Worm (Caenorhabditis elegans) whole organism, L4 larva: ENCODE results near the gene erg-28.

Experiments used
- F26F4.8 ChIP-seq: fragments of 200-800 bp; sonication (Bioruptor generic); conservative IDR thresholded peaks from 2 replicates; pipeline ENCODE4 v1.3.6; 2022; ENCODE audit warnings: missing genetic modification characterization, missing compliant biosample characterization
- R02D3.7 ChIP-seq: fragments of 150-350 bp; sonication (generic microtip); optimal IDR thresholded peaks from 3 replicates; lab custom pipeline; 2014; ENCODE audit warnings: missing biosample characterization, missing genetic modification characterization
- T20F7.1 ChIP-seq: fragments of 200-800 bp; sonication (Bioruptor generic); optimal IDR thresholded peaks from 2 replicates; lab custom pipeline; 2018; ENCODE audit warnings: mild to moderate bottlenecking, missing genetic modification characterization, missing compliant biosample characterization
- Y5F2A.4 ChIP-seq: fragments of 200-800 bp; sonication (Bioruptor generic); optimal IDR thresholded peaks from 2 replicates; lab custom pipeline; 2018; ENCODE audit warnings: mild to moderate bottlenecking, missing genetic modification characterization, missing compliant biosample characterization
- Y75B8A.6 ChIP-seq: fragments of 200-800 bp; sonication (Bioruptor generic); IDR thresholded peaks from 2 replicates; pipeline ENCODE4 v1.3.6; 2022; ENCODE audit warnings: missing genetic modification reagents, missing genetic modification characterization, missing compliant biosample characterization
- ZK546.5 ChIP-seq, 2 experiments: sonication (generic microtip); optimal IDR thresholded peaks; 2 replicates each; lab custom pipeline; 2017; ENCODE audit warnings: missing biosample characterization in 2 of 2, missing genetic modification characterization in 2 of 2
- arid-1 ChIP-seq: fragments of 200-800 bp; sonication (Bioruptor generic); conservative IDR thresholded peaks from 2 replicates; pipeline ENCODE4 v1.3.6; 2022; ENCODE audit warnings: missing genetic modification reagents, missing genetic modification characterization, missing compliant biosample characterization
- ceh-28 ChIP-seq: fragments of 150-350 bp; optimal IDR thresholded peaks from 2 replicates; lab custom pipeline; 2014; ENCODE audit warnings: missing biosample characterization, missing genetic modification reagents, missing genetic modification characterization
- ceh-32 ChIP-seq: sonication (generic microtip); optimal IDR thresholded peaks from 2 replicates; lab custom pipeline; 2016; ENCODE audit warnings: mild to moderate bottlenecking, missing genetic modification characterization, missing compliant biosample characterization; ENCODE audit not compliant: poor library complexity
- ceh-82 ChIP-seq: sonication (generic microtip); optimal IDR thresholded peaks from 2 replicates; lab custom pipeline; 2017; ENCODE audit warnings: missing biosample characterization, missing genetic modification characterization
- ces-1 ChIP-seq: fragments of 150-350 bp; sonication (generic microtip); optimal IDR thresholded peaks from 4 replicates; lab custom pipeline; 2014; ENCODE audit warnings: missing biosample characterization, missing genetic modification reagents, missing genetic modification characterization
- cey-2 ChIP-seq: sonication (generic microtip); optimal IDR thresholded peaks from 3 replicates; lab custom pipeline; 2017; ENCODE audit warnings: missing genetic modification characterization, mild to moderate bottlenecking, missing compliant biosample characterization, antibody characterized with exemption, borderline replicate concordance; ENCODE audit not compliant: insufficient read depth
- ctbp-1 ChIP-seq: fragments of 200-800 bp; sonication (Bioruptor generic); IDR thresholded peaks from 2 replicates; pipeline ENCODE4 v1.3.6; 2022; ENCODE audit warnings: missing genetic modification reagents, missing genetic modification characterization, missing compliant biosample characterization
- daf-16 ChIP-seq, 3 experiments: sonication (generic microtip); optimal IDR thresholded peaks; 2 replicates each; lab custom pipeline; 2016 to 2017; ENCODE audit warnings: missing genetic modification characterization in 3 of 3, missing genetic modification reagents in 3 of 3, mild to moderate bottlenecking in 2 of 3, missing compliant biosample characterization in 2 of 3, missing biosample characterization in 1 of 3, moderate library complexity in 1 of 3
- daf-19 ChIP-seq: fragments of 200-800 bp; sonication (Bioruptor generic); conservative IDR thresholded peaks from 2 replicates; pipeline ENCODE4 v1.3.6; 2022; ENCODE audit warnings: missing genetic modification characterization, missing compliant biosample characterization
- daf-8 ChIP-seq: fragments of 200-800 bp; sonication (Bioruptor generic); IDR thresholded peaks from 2 replicates; pipeline ENCODE4 v1.3.6; 2022; ENCODE audit warnings: missing genetic modification characterization, missing compliant biosample characterization
- dve-1 ChIP-seq: sonication (generic microtip); optimal IDR thresholded peaks from 2 replicates; lab custom pipeline; 2017; ENCODE audit warnings: antibody characterized with exemption, mild to moderate bottlenecking, missing genetic modification characterization, missing compliant biosample characterization; ENCODE audit not compliant: insufficient read depth
- egl-43 ChIP-seq: fragments of 200-800 bp; sonication (Bioruptor generic); IDR thresholded peaks from 2 replicates; pipeline ENCODE4 v1.3.6; 2022; ENCODE audit warnings: missing genetic modification reagents, missing genetic modification characterization, missing compliant biosample characterization
- hif-1 ChIP-seq, 2 experiments: sonication (generic microtip); optimal IDR thresholded peaks; 2 replicates each; lab custom pipeline; 2016 to 2017; ENCODE audit warnings: missing compliant biosample characterization in 2 of 2, missing genetic modification characterization in 2 of 2, missing genetic modification reagents in 2 of 2, missing genotype in 2 of 2, mild to moderate bottlenecking in 1 of 2
- hlh-11 ChIP-seq: fragments of 200-800 bp; sonication (Bioruptor generic); optimal IDR thresholded peaks from 2 replicates; lab custom pipeline; 2018; ENCODE audit warnings: mild to moderate bottlenecking, missing genetic modification characterization, missing compliant biosample characterization
- hlh-30 ChIP-seq: sonication (generic microtip); optimal IDR thresholded peaks from 2 replicates; lab custom pipeline; 2017; ENCODE audit warnings: antibody characterized with exemption, mild to moderate bottlenecking, missing genetic modification characterization, missing compliant biosample characterization; ENCODE audit not compliant: insufficient read depth
- jun-1 ChIP-seq: fragments of 150-350 bp; optimal IDR thresholded peaks from 2 replicates; lab custom pipeline; 2014; ENCODE audit warnings: missing biosample characterization, missing genetic modification reagents, missing genetic modification characterization
- lin-13 ChIP-seq: fragments of 150-350 bp; optimal IDR thresholded peaks from 2 replicates; lab custom pipeline; 2014; ENCODE audit warnings: missing biosample characterization, missing genetic modification reagents, missing genetic modification characterization
- lin-15B ChIP-seq: fragments of 150-350 bp; sonication (generic microtip); optimal IDR thresholded peaks from 3 replicates; lab custom pipeline; 2014; ENCODE audit warnings: missing biosample characterization, missing genetic modification characterization
- lin-38 ChIP-seq: fragments of 200-800 bp; sonication (Bioruptor generic); IDR thresholded peaks from 2 replicates; pipeline ENCODE4 v1.3.6; 2022; ENCODE audit warnings: missing genetic modification reagents, missing genetic modification characterization, missing compliant biosample characterization
- lsy-2 ChIP-seq, 2 experiments: fragments of 150-350 bp in 1 of 2; sonication (generic microtip) in 1 of 2; optimal IDR thresholded peaks; 2 replicates each; lab custom pipeline; 2014 to 2017; ENCODE audit warnings: missing biosample characterization in 2 of 2, missing genetic modification characterization in 2 of 2
- mdl-1 ChIP-seq, 2 experiments: fragments of 150-350 bp in 1 of 2; sonication (generic microtip) in 1 of 2; optimal IDR thresholded peaks; 2 replicates each; lab custom pipeline; 2014 to 2017; ENCODE audit warnings: missing biosample characterization in 2 of 2, missing genetic modification characterization in 2 of 2
- mes-2 ChIP-seq: sonication (generic microtip); optimal IDR thresholded peaks from 2 replicates; lab custom pipeline; 2016; ENCODE audit warnings: missing genotype, mild to moderate bottlenecking, missing genetic modification characterization, missing compliant biosample characterization; ENCODE audit not compliant: poor library complexity, severe bottlenecking
- mxl-2 ChIP-seq: fragments of 200-800 bp; sonication (Bioruptor generic); conservative IDR thresholded peaks from 2 replicates; pipeline ENCODE4 v1.3.6; 2022; ENCODE audit warnings: missing genetic modification reagents, missing genetic modification characterization, missing compliant biosample characterization
- mxl-3 ChIP-seq: fragments of 200-800 bp; sonication (Bioruptor generic); optimal IDR thresholded peaks from 2 replicates; lab custom pipeline; 2018; ENCODE audit warnings: mild to moderate bottlenecking, missing genetic modification characterization, missing compliant biosample characterization
- nhr-10 ChIP-seq: fragments of 150-350 bp; optimal IDR thresholded peaks from 2 replicates; lab custom pipeline; 2014; ENCODE audit warnings: missing biosample characterization, missing genetic modification characterization
- nhr-111 ChIP-seq: fragments of 200-800 bp; sonication (Bioruptor generic); optimal IDR thresholded peaks from 2 replicates; lab custom pipeline; 2018; ENCODE audit warnings: mild to moderate bottlenecking, missing genetic modification characterization, missing compliant biosample characterization
- nhr-237 ChIP-seq: sonication (generic microtip); optimal IDR thresholded peaks from 2 replicates; lab custom pipeline; 2017; ENCODE audit warnings: missing biosample characterization, missing genetic modification characterization
- nhr-25 ChIP-seq: sonication (generic microtip); optimal IDR thresholded peaks from 2 replicates; lab custom pipeline; 2017; ENCODE audit warnings: missing genetic modification characterization, mild to moderate bottlenecking, missing compliant biosample characterization, antibody characterized with exemption, moderate library complexity, borderline replicate concordance; ENCODE audit not compliant: insufficient read depth
- nhr-76 ChIP-seq: fragments of 150-350 bp; optimal IDR thresholded peaks from 2 replicates; lab custom pipeline; 2014; ENCODE audit warnings: missing biosample characterization, missing genetic modification characterization
- php-3 ChIP-seq: fragments of 200-800 bp; sonication (Bioruptor generic); IDR thresholded peaks from 2 replicates; pipeline ENCODE4 v1.3.6; 2022; ENCODE audit warnings: missing genetic modification reagents, missing genetic modification characterization, missing compliant biosample characterization
- saeg-2 ChIP-seq: fragments of 200-800 bp; sonication (Bioruptor generic); IDR thresholded peaks from 2 replicates; pipeline ENCODE4 v1.3.6; 2022; ENCODE audit warnings: missing genetic modification reagents, missing genetic modification characterization, missing compliant biosample characterization
- snpc-1.2 ChIP-seq: fragments of 200-800 bp; sonication (Bioruptor generic); IDR thresholded peaks from 2 replicates; pipeline ENCODE4 v1.3.6; 2022; ENCODE audit warnings: missing genetic modification reagents, missing genetic modification characterization, missing compliant biosample characterization
- spr-1 ChIP-seq: sonication (generic microtip); optimal IDR thresholded peaks from 2 replicates; lab custom pipeline; 2016; ENCODE audit warnings: mild to moderate bottlenecking, missing genetic modification characterization, missing compliant biosample characterization
- ztf-11 ChIP-seq: fragments of 150-350 bp; optimal IDR thresholded peaks from 2 replicates; lab custom pipeline; 2014; ENCODE audit warnings: missing biosample characterization, missing genetic modification characterization
- ztf-7 ChIP-seq: fragments of 150-350 bp; optimal IDR thresholded peaks from 2 replicates; lab custom pipeline; 2014; ENCODE audit warnings: missing biosample characterization, missing genetic modification characterization

Gene erg-28

ce11 chrV:12596795-12597194 lies 10.4 kb upstream of the erg-28 start (continued):
- TF ChIP-seq cey-2 (tag; lab: Kevin White, UChicago) (no peak), F26F4.8 (GFP tag; lab: Robert Waterston, UW) (no peak), daf-8 (GFP tag; lab: Robert Waterston, UW) (no peak), Y5F2A.4 (GFP tag; lab: Kevin White, UChicago) (peak; percentile 7), mxl-2 (GFP tag; lab: Robert Waterston, UW) (no peak), mdl-1 (tag; optimal IDR thresholded peaks at IDR 0.05; lab: Kevin White, UChicago) (peak in 1 of 2 experiments; percentile 24), ceh-82 (tag; lab: Kevin White, UChicago) (no peak), lin-38 (GFP tag; lab: Robert Waterston, UW) (peak; percentile 65), ztf-11 (tag; lab: Kevin White, UChicago) (no peak), spr-1 (peak; percentile 61), Y75B8A.6 (GFP tag; lab: Robert Waterston, UW) (peak; percentile 60; the same call in 1 of the 2 replicates)

- peak; percentile 40 for TF ChIP-seq mes-2 (tag; lab: Kevin White, UChicago)
- TF ChIP-seq ztf-7 (tag; lab: Kevin White, UChicago): no peak
- peak in 1 of 2 experiments; percentile 32 for TF ChIP-seq lsy-2 (tag; optimal IDR thresholded peaks at IDR 0.05; lab: Kevin White, UChicago)
- no peak for TF ChIP-seq snpc-1.2 (GFP tag; lab: Robert Waterston, UW)
- no peak for TF ChIP-seq egl-43 (GFP tag; lab: Robert Waterston, UW)
Measured at ce11 chrV:12599110-12599509, 8.1 kb upstream of the erg-28 start, which contains the start of the genes C14C10.10 and ril-2. C14C10.10 (minus strand) TSS chrV:12599128. ril-2 (minus strand) TSS chrV:12599157.

ce11 chrV:12599510-12600242 lies 7.5 kb upstream of the erg-28 start, which contains the start of gene C14C10.5:
C14C10.5 (plus strand) TSS chrV:12600192.
- TF ChIP-seq daf-19 (GFP tag; lab: Robert Waterston, UW) (0 out of 2 replicates have a peak, but pooled peaks have one; percentile 24), ctbp-1 (no peak), R02D3.7 (no peak), daf-16 (GFP tag; optimal IDR thresholded peaks at IDR 0.05; lab: Kevin White, UChicago) (no peak), daf-16 (tag; optimal IDR thresholded peaks at IDR 0.05; lab: Kevin White, UChicago) (peak; percentile 79), ces-1 (no peak), nhr-237 (tag; lab: Kevin White, UChicago) (no peak), dve-1 (peak; percentile 48), cey-2 (tag; lab: Kevin White, UChicago) (no peak), hlh-11 (tag; lab: Kevin White, UChicago) (peak; percentile 38), ceh-32 (tag; lab: Kevin White, UChicago) (no peak), nhr-25 (tag; lab: Kevin White, UChicago) (no peak), daf-8 (GFP tag; lab: Robert Waterston, UW) (no peak), mes-2 (tag; lab: Kevin White, UChicago) (peak; percentile 27), mdl-1 (tag; optimal IDR thresholded peaks at IDR 0.05; lab: Kevin White, UChicago) (peak in 1 of 2 experiments; percentile 33), hif-1 (tag; optimal IDR thresholded peaks at IDR 0.05; lab: Kevin White, UChicago) (no peak), saeg-2 (no peak), hlh-30 (tag; lab: Kevin White, UChicago) (no peak), T20F7.1 (GFP tag; lab: Kevin White, UChicago) (peak; percentile 41), arid-1 (GFP tag; lab: Robert Waterston, UW) (no peak), lin-13 (GFP tag; lab: Kevin White, UChicago) (no peak), php-3 (no peak), ZK546.5 (tag; optimal IDR thresholded peaks at IDR 0.05; lab: Kevin White, UChicago) (no peak), mxl-3 (GFP tag; lab: Kevin White, UChicago) (peak; percentile 15), ztf-11 (tag; lab: Kevin White, UChicago) (no peak), nhr-76 (tag; lab: Kevin White, UChicago) (no peak), jun-1 (no peak), nhr-10 (tag; lab: Kevin White, UChicago) (no peak), lin-15B (tag; lab: Kevin White, UChicago) (no peak), nhr-111 (GFP tag; lab: Kevin White, UChicago) (no peak), ceh-28 (tag; lab: Kevin White, UChicago) (no peak), mxl-2 (GFP tag; lab: Robert Waterston, UW) (no peak)
